Fruit fly (Drosophila melanogaster) whole organism, embryonic: ENCODE results near the gene RpL8.

Experiments used
- Ada2b ChIP-seq: fragments of 200-800 bp; sonication (Bioruptor generic); IDR thresholded peaks from 2 replicates; pipeline ENCODE4 v1.3.6; 2022; ENCODE audit warnings: missing biosample characterization, missing genetic modification characterization
- Adf1 ChIP-seq: fragments of 200-800 bp; sonication (Bioruptor generic); IDR thresholded peaks from 2 replicates; pipeline ENCODE4 v1.3.6; 2022; ENCODE audit warnings: missing biosample characterization, missing genetic modification characterization
- Asciz ChIP-seq: fragments of 200-800 bp; sonication (Bioruptor generic); optimal IDR thresholded peaks from 2 replicates; lab custom pipeline; 2017; ENCODE audit warnings: missing biosample characterization, mild to moderate bottlenecking, missing genetic modification characterization, missing genetic modification reagents
- Atf3 ChIP-seq: fragments of 200-800 bp; sonication (Bioruptor generic); optimal IDR thresholded peaks from 3 replicates; lab custom pipeline; 2016; ENCODE audit warnings: missing biosample characterization, missing genetic modification characterization
- Awh ChIP-seq: fragments of 200-800 bp; sonication (Bioruptor generic); IDR thresholded peaks from 2 replicates; pipeline ENCODE4, ENCODE4 v1.3.6; 2022; ENCODE audit warnings: missing biosample characterization, missing genetic modification characterization
- C15 ChIP-seq: fragments of 200-800 bp; sonication (Bioruptor generic); IDR thresholded peaks from 3 replicates; pipeline ENCODE4 v1.3.6; 2022; ENCODE audit warnings: missing biosample characterization, missing genetic modification characterization
- CG11504 ChIP-seq: fragments of 200-800 bp; sonication (Bioruptor generic); optimal IDR thresholded peaks from 3 replicates; lab custom pipeline; 2019; ENCODE audit warnings: missing biosample characterization, mild to moderate bottlenecking, missing genetic modification characterization, moderate library complexity
- CG11560 ChIP-seq: fragments of 200-800 bp; sonication (Bioruptor generic); IDR thresholded peaks from 3 replicates; pipeline ENCODE4 v1.3.6; 2022; ENCODE audit warnings: missing biosample characterization, missing genetic modification characterization
- CG13123 ChIP-seq: fragments of 200-800 bp; sonication (Bioruptor generic); optimal IDR thresholded peaks from 2 replicates; lab custom pipeline; 2016; ENCODE audit warnings: missing biosample characterization, missing genetic modification characterization
- CG13894 ChIP-seq: fragments of 200-800 bp; sonication (Bioruptor generic); optimal IDR thresholded peaks from 3 replicates; lab custom pipeline; 2018; ENCODE audit warnings: missing biosample characterization, mild to moderate bottlenecking, missing genetic modification characterization, moderate library complexity
- CG17568 ChIP-seq: fragments of 200-800 bp; sonication (Bioruptor generic); optimal IDR thresholded peaks from 2 replicates; lab custom pipeline; 2018; ENCODE audit warnings: missing biosample characterization, mild to moderate bottlenecking, missing genetic modification characterization, moderate library complexity
- CG30020 ChIP-seq: fragments of 200-800 bp; optimal IDR thresholded peaks from 2 replicates; lab custom pipeline; 2019; ENCODE audit warnings: missing biosample characterization, mild to moderate bottlenecking, missing genetic modification characterization, moderate library complexity
- CG30403 ChIP-seq: fragments of 200-800 bp; sonication (Bioruptor generic); optimal IDR thresholded peaks from 3 replicates; lab custom pipeline; 2016; ENCODE audit warnings: missing biosample characterization, missing genetic modification characterization
- CG3995 ChIP-seq: fragments of 200-800 bp; sonication (Bioruptor generic); optimal IDR thresholded peaks from 3 replicates; lab custom pipeline; 2016; ENCODE audit warnings: missing biosample characterization, missing genetic modification characterization
- CG4404 ChIP-seq: fragments of 200-800 bp; sonication (Bioruptor generic); IDR thresholded peaks from 2 replicates; pipeline ENCODE4 v1.3.6; 2022; ENCODE audit warnings: missing biosample characterization, missing genetic modification characterization
- CG6689 ChIP-seq: fragments of 200-800 bp; sonication (Bioruptor generic); IDR thresholded peaks from 2 replicates; pipeline ENCODE4 v1.3.6; 2022; ENCODE audit warnings: missing biosample characterization, missing genetic modification characterization
- CG7745 ChIP-seq: fragments of 200-800 bp; sonication (Bioruptor generic); optimal IDR thresholded peaks from 2 replicates; lab custom pipeline; 2018; ENCODE audit warnings: missing biosample characterization, mild to moderate bottlenecking, missing genetic modification characterization, moderate library complexity
- CG8359 ChIP-seq: fragments of 200-800 bp; sonication (Bioruptor generic); optimal IDR thresholded peaks from 2 replicates; lab custom pipeline; 2017; ENCODE audit warnings: missing biosample characterization, mild to moderate bottlenecking, missing genetic modification characterization, borderline replicate concordance
- Chrac-16 ChIP-seq: fragments of 200-800 bp; sonication (Bioruptor generic); optimal IDR thresholded peaks from 3 replicates; lab custom pipeline; 2016; ENCODE audit warnings: missing biosample characterization, missing genetic modification characterization
- Dad ChIP-seq: fragments of 200-800 bp; sonication (Bioruptor generic); optimal IDR thresholded peaks from 3 replicates; lab custom pipeline; 2016; ENCODE audit warnings: missing biosample characterization, missing genetic modification characterization
- Dip2 ChIP-seq: fragments of 200-800 bp; sonication (Bioruptor generic); IDR thresholded peaks from 2 replicates; pipeline ENCODE4 v1.3.6; 2022; ENCODE audit warnings: missing biosample characterization, missing genetic modification characterization
- Gug ChIP-seq: fragments of 200-800 bp; sonication (Bioruptor generic); IDR thresholded peaks from 4 replicates; pipeline ENCODE4 v1.3.6; 2022; ENCODE audit warnings: missing biosample characterization, missing genetic modification characterization
- HHEX ChIP-seq: fragments of 200-800 bp; sonication (Bioruptor generic); optimal IDR thresholded peaks from 3 replicates; lab custom pipeline; 2017; ENCODE audit warnings: missing biosample characterization, mild to moderate bottlenecking, missing genetic modification characterization, missing genetic modification reagents
- Hand ChIP-seq: fragments of 200-800 bp; sonication (Bioruptor generic); optimal IDR thresholded peaks from 2 replicates; lab custom pipeline; 2017; ENCODE audit warnings: mild to moderate bottlenecking, missing biosample characterization, missing genetic modification reagents, missing genetic modification characterization
- Mad ChIP-seq: fragments of 200-800 bp; sonication (Bioruptor generic); optimal IDR thresholded peaks from 2 replicates; lab custom pipeline; 2016; ENCODE audit warnings: missing biosample characterization, missing genetic modification characterization
- Med ChIP-seq: fragments of 200-800 bp; sonication (Bioruptor generic); peaks from one replicate; lab custom pipeline; 2016; ENCODE audit warnings: missing biosample characterization, missing genetic modification characterization, mild to moderate bottlenecking, inconsistent platforms, moderate library complexity
- Nf-YA ChIP-seq: fragments of 200-800 bp; sonication (Bioruptor generic); IDR thresholded peaks from 2 replicates; pipeline ENCODE4 v1.3.6; 2022; ENCODE audit warnings: missing biosample characterization, missing genetic modification characterization
- Nf-YC ChIP-seq: fragments of 200-800 bp; optimal IDR thresholded peaks from 3 replicates; lab custom pipeline; 2019; ENCODE audit warnings: missing biosample characterization, mild to moderate bottlenecking, missing genetic modification characterization, moderate library complexity
- Ptx1 ChIP-seq: fragments of 200-800 bp; sonication (Bioruptor generic); IDR thresholded peaks from 2 replicates; pipeline ENCODE4 v1.3.6; 2022; ENCODE audit warnings: missing biosample characterization, missing genetic modification characterization
- Usf ChIP-seq: fragments of 200-800 bp; sonication (Bioruptor generic); optimal IDR thresholded peaks from 2 replicates; lab custom pipeline; 2017; ENCODE audit warnings: missing genotype, missing biosample characterization, missing genetic modification characterization
- Xrp1 ChIP-seq: fragments of 200-800 bp; sonication (Bioruptor generic); IDR thresholded peaks from 2 replicates; pipeline ENCODE4 v1.3.6; 2022; ENCODE audit warnings: missing biosample characterization, missing genetic modification characterization
- bigmax ChIP-seq: fragments of 200-800 bp; sonication (Bioruptor generic); optimal IDR thresholded peaks from 2 replicates; lab custom pipeline; 2018; ENCODE audit warnings: missing biosample characterization, mild to moderate bottlenecking, missing genetic modification characterization
- br ChIP-seq: fragments of >200 bp; optimal IDR thresholded peaks from 2 replicates; lab custom pipeline; 2017
- dan ChIP-seq: fragments of 200-800 bp; sonication (Bioruptor generic); IDR thresholded peaks from 2 replicates; pipeline ENCODE4 v1.3.6; 2022; ENCODE audit warnings: missing biosample characterization, missing genetic modification characterization
- ewg ChIP-seq: fragments of 200-800 bp; sonication (Bioruptor generic); optimal IDR thresholded peaks from 3 replicates; lab custom pipeline; 2017; ENCODE audit warnings: mild to moderate bottlenecking, missing biosample characterization, missing genetic modification reagents, missing genetic modification characterization
- gem ChIP-seq: fragments of 200-800 bp; sonication (Bioruptor generic); optimal IDR thresholded peaks from 2 replicates; lab custom pipeline; 2019; ENCODE audit warnings: missing biosample characterization, mild to moderate bottlenecking, missing genetic modification characterization, moderate library complexity
- gt ChIP-seq: fragments of 200-800 bp; sonication (Bioruptor generic); IDR thresholded peaks from 2 replicates; pipeline ENCODE4 v1.3.6; 2022; ENCODE audit warnings: missing biosample characterization, missing genetic modification characterization
- knrl ChIP-seq: fragments of 200-800 bp; sonication (Bioruptor generic); IDR thresholded peaks from 3 replicates; pipeline ENCODE4 v1.3.6; 2022; ENCODE audit warnings: missing biosample characterization, missing genetic modification characterization; ENCODE audit not compliant: partially characterized antibody
- pho ChIP-seq: fragments of 200-800 bp; sonication (Bioruptor generic); optimal IDR thresholded peaks from 2 replicates; lab custom pipeline; 2016; ENCODE audit warnings: missing biosample characterization, missing genetic modification characterization
- phol ChIP-seq: fragments of 200-800 bp; sonication (Bioruptor generic); optimal IDR thresholded peaks from 3 replicates; lab custom pipeline; 2018; ENCODE audit warnings: missing biosample characterization, mild to moderate bottlenecking, missing genetic modification characterization, moderate library complexity
- pnt ChIP-seq: fragments of 200-800 bp; sonication (Bioruptor generic); optimal IDR thresholded peaks from 3 replicates; lab custom pipeline; 2016; ENCODE audit warnings: missing biosample characterization, missing genetic modification characterization
- prd ChIP-seq, 3 experiments: fragments of >200 bp in 2 of 3; fragments of 200-800 bp in 1 of 3; sonication (Bioruptor generic) in 1 of 3; optimal IDR thresholded peaks in 2 of 3; IDR thresholded peaks in 1 of 3; 2 replicates in 2 of 3; 3 replicates in 1 of 3; pipeline versions ENCODE4 v1.3.6 to Lab custom; 2017 to 2022; ENCODE audit warnings: missing biosample characterization in 1 of 3, missing genetic modification characterization in 1 of 3
- pum ChIP-seq: fragments of 200-800 bp; sonication (Bioruptor generic); optimal IDR thresholded peaks from 2 replicates; lab custom pipeline; 2016; ENCODE audit warnings: missing biosample characterization, missing genetic modification characterization
- pzg ChIP-seq: fragments of 200-800 bp; sonication (Bioruptor generic); optimal IDR thresholded peaks from 3 replicates; lab custom pipeline; 2018; ENCODE audit warnings: missing biosample characterization, mild to moderate bottlenecking, missing genetic modification characterization, moderate library complexity
- sc ChIP-seq, 3 experiments: fragments of >200 bp in 2 of 3; fragments of 200-800 bp in 1 of 3; sonication (Bioruptor generic) in 1 of 3; optimal IDR thresholded peaks; 2 replicates in 2 of 3; 3 replicates in 1 of 3; lab custom pipeline; 2017; ENCODE audit warnings: mild to moderate bottlenecking in 1 of 3, missing biosample characterization in 1 of 3, missing genetic modification characterization in 1 of 3, missing genetic modification reagents in 1 of 3
- schlank ChIP-seq: fragments of 200-800 bp; sonication (Bioruptor generic); optimal IDR thresholded peaks from 2 replicates; lab custom pipeline; 2018; ENCODE audit warnings: missing biosample characterization, mild to moderate bottlenecking, missing genetic modification characterization
- shn ChIP-seq: fragments of 200-800 bp; sonication (Bioruptor generic); optimal IDR thresholded peaks from 3 replicates; lab custom pipeline; 2016; ENCODE audit warnings: missing biosample characterization, missing genetic modification characterization
- slp2 ChIP-seq: fragments of 200-800 bp; sonication (Bioruptor generic); optimal IDR thresholded peaks from 2 replicates; lab custom pipeline; 2016; ENCODE audit warnings: missing biosample characterization, missing genetic modification characterization
- tin ChIP-seq: fragments of 200-800 bp; sonication (Bioruptor generic); optimal IDR thresholded peaks from 3 replicates; lab custom pipeline; 2016; ENCODE audit warnings: missing biosample characterization, missing genetic modification characterization

RpL8 gene

dm6 chr3L:2552116-2552843 is 35.0 kb upstream of the RpL8 start (continued):
- TF ChIP-seq Usf (GFP tag; lab: Kevin White, UChicago) (no peak), CG8359 (GFP tag; lab: Kevin White, UChicago) (peak; percentile 5), HHEX (GFP tag; lab: Kevin White, UChicago) (peak; percentile 34), Med (GFP tag; lab: Kevin White, UChicago) (peak; percentile 94), tin (GFP tag; lab: Kevin White, UChicago) (peak; percentile 75), C15 (GFP tag; lab: Robert Waterston, UW) (no peak), CG30403 (peak; percentile 70), Mad (GFP tag; lab: Kevin White, UChicago) (no peak), Asciz (peak; percentile 66), Dad (GFP tag; lab: Kevin White, UChicago) (peak; percentile 54), Xrp1 (GFP tag; lab: Robert Waterston, UW) (peak; percentile 79), pnt (GFP tag; lab: Kevin White, UChicago) (peak; percentile 39), gem (tag; lab: Kevin White, UChicago) (peak; percentile 80), pho (GFP tag; lab: Kevin White, UChicago) (peak; percentile 34), Atf3 (peak; percentile 32), Ada2b (peak; percentile 66), CG30020 (no peak), Hand (GFP tag; lab: Kevin White, UChicago) (no peak), CG4404 (GFP tag; lab: Robert Waterston, UW) (no peak), pum (GFP tag; lab: Kevin White, UChicago) (peak; percentile 48), dan (GFP tag; lab: Robert Waterston, UW) (no peak), Dip2 (GFP tag; lab: Robert Waterston, UW) (no peak), br (no peak), phol (tag; lab: Kevin White, UChicago) (peak; percentile 78), Nf-YA (GFP tag; lab: Robert Waterston, UW) (0 out of 2 replicates have a peak, but pooled peaks have one; percentile 36), pzg (GFP tag; lab: Kevin White, UChicago) (no peak), Awh (GFP tag; lab: Robert Waterston, UW) (peak; percentile 52; the same call in 1 of the 2 replicates), Adf1 (no peak), sc (optimal IDR thresholded peaks at IDR 0.05; lab: Kevin White, UChicago) (no peak), sc (GFP tag; optimal IDR thresholded peaks at IDR 0.05; lab: Kevin White, UChicago) (peak; percentile 60), bigmax (GFP tag; lab: Kevin White, UChicago) (no peak), Chrac-16 (GFP tag; lab: Kevin White, UChicago) (peak; percentile 57), CG3995 (GFP tag; lab: Kevin White, UChicago) (no peak), prd (optimal IDR thresholded peaks at IDR 0.05; lab: Kevin White, UChicago) (no peak), prd (GFP tag; IDR thresholded peaks at IDR 0.05; lab: Robert Waterston, UW) (no peak; the same call in 2 of the 3 replicates), knrl (GFP tag; lab: Robert Waterston, UW) (no peak), CG11504 (peak; percentile 77), CG11560 (tag; lab: Robert Waterston, UW) (no peak), CG13894 (no peak), CG17568 (peak; percentile 30), gt (GFP tag; lab: Robert Waterston, UW) (no peak), Gug (GFP tag; lab: Robert Waterston, UW) (no peak; the same call in 3 of the 4 replicates), Ptx1 (GFP tag; lab: Robert Waterston, UW) (peak; percentile 63; the same call in 1 of the 2 replicates), shn (peak; percentile 18), schlank (no peak), ewg (GFP tag; lab: Kevin White, UChicago) (peak; percentile 54), slp2 (GFP tag; lab: Kevin White, UChicago) (peak; percentile 54), Nf-YC (no peak), CG7745 (tag; lab: Kevin White, UChicago) (peak; percentile 43), CG13123 (GFP tag; lab: Kevin White, UChicago) (peak; percentile 26), CG6689 (peak; percentile 64)
